Fruit fly (Drosophila melanogaster): ENCODE results near the gene CG32554.

The CG32554 gene

dm6 chrX:17806335-17806734 lies 46.1 kb downstream of the CG32554 start:
- TF ChIP-seq CG34367 (tag; optimal IDR thresholded peaks at IDR 0.05) (peak; percentile 40), EcR (GFP tag; optimal IDR thresholded peaks at IDR 0.05) (no peak), Ets98B (GFP tag; IDR thresholded peaks at IDR 0.05) (no peak), CG4496 (GFP tag; IDR thresholded peaks at IDR 0.05) (0 out of 3 replicates have a peak, but pooled peaks have one; percentile 16), D1 (tag; optimal IDR thresholded peaks at IDR 0.05) (no peak), CG10348 (GFP tag; IDR thresholded peaks at IDR 0.05) (no peak), rn (GFP tag; IDR thresholded peaks at IDR 0.05) (no peak), Snoo (tag; optimal IDR thresholded peaks at IDR 0.05) (no peak), CG8159 (tag; optimal IDR thresholded peaks at IDR 0.05) (peak; percentile 41), CG15710 (tag; optimal IDR thresholded peaks at IDR 0.05) (peak; percentile 48), Pif1B (GFP tag; optimal IDR thresholded peaks at IDR 0.05) (peak; percentile 34), CG9948 (tag; optimal IDR thresholded peaks at IDR 0.05) (peak; percentile 23), CG14655 (GFP tag; optimal IDR thresholded peaks at IDR 0.05) (no peak), CG13204 (GFP tag; optimal IDR thresholded peaks at IDR 0.05) (peak; percentile 60), CG32121 (GFP tag; IDR thresholded peaks at IDR 0.05) (no peak), Pif1A (GFP tag; optimal IDR thresholded peaks at IDR 0.05) (peak; percentile 39), CG8301 (tag; optimal IDR thresholded peaks at IDR 0.05) (no peak), CG12605 (GFP tag; IDR thresholded peaks at IDR 0.05) (peak; percentile 68), CG17806 (tag; optimal IDR thresholded peaks at IDR 0.05) (peak; percentile 30), gl (tag; optimal IDR thresholded peaks at IDR 0.05) (peak; percentile 41), fd96Ca (GFP tag; IDR thresholded peaks at IDR 0.05) (no peak)

DNA sequence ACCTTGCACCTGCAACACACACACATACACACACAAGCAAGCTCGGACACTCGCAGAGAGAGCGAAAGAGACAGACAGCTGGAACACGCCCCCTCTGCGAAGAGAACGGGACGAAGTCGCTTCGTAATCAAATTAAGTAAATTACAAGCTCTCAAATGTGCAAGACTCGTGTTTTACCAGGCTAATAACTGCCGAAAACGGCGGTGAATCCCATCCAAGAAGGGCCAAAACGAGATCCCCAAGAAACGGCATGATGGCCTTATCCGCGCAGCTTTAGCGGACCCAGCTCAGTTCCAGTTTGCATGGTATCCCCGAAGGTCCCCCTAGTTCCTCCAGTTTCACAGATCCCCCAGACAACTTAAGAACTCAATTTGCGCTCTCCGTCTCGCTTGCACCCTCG lies 48.4 kb downstream of the CG32554 start:
- no peak for TF ChIP-seq CG32121 (GFP tag; IDR thresholded peaks at IDR 0.05)
- TF ChIP-seq EcR (GFP tag; optimal IDR thresholded peaks at IDR 0.05): no peak
- no peak for TF ChIP-seq gl (tag; optimal IDR thresholded peaks at IDR 0.05)

DNA sequence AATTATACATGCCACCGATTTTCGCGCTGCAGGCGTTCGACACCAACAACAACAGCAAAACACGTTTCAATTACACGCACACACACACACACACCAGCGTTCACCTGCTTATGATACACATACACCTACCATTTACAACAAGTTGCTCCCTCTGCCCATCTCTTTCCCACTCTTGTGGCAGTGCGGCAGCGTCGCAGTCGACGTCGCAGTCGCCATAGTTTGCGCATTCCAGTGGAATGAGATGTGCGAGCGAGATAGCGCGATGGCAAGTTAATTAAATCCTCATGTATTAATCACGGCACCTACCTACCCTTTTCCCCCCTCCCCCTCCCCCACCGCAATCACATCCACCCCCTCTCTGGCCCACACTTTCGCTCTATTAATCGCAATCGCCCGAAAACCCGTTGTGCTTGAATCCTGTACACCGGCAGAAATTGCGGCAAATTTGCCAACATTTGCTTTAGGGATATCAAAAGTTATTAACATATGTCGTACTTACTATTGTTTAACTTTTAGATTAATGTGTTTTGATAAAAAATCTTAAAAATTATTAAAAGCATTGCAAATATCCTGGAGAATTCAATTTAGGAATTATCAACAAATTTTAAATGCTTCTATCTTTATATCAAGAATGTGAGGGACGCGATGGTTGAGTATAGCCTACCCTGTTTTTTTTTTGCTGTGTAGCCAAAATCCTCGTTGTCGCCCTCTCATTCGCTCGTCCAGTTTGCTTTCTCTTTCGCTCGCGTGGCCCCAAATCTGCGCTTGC lies 49.9 kb downstream of the CG32554 start:
- TF ChIP-seq D1 (tag; optimal IDR thresholded peaks at IDR 0.05) (peak; percentile 54), Ets98B (GFP tag; IDR thresholded peaks at IDR 0.05) (no peak), CG8159 (tag; optimal IDR thresholded peaks at IDR 0.05) (peak; percentile 85), CG14655 (GFP tag; optimal IDR thresholded peaks at IDR 0.05) (peak; percentile 78), CG17806 (tag; optimal IDR thresholded peaks at IDR 0.05) (peak; percentile 66), CG13204 (GFP tag; optimal IDR thresholded peaks at IDR 0.05) (no peak), CG8301 (tag; optimal IDR thresholded peaks at IDR 0.05) (peak; percentile 70), CG34367 (tag; optimal IDR thresholded peaks at IDR 0.05) (peak; percentile 64), CG32121 (GFP tag; IDR thresholded peaks at IDR 0.05) (no peak), CG15710 (tag; optimal IDR thresholded peaks at IDR 0.05) (peak; percentile 80), CG9948 (tag; optimal IDR thresholded peaks at IDR 0.05) (peak; percentile 79), fd96Ca (GFP tag; IDR thresholded peaks at IDR 0.05) (no peak), Snoo (tag; optimal IDR thresholded peaks at IDR 0.05) (peak; percentile 75), CG12605 (GFP tag; IDR thresholded peaks at IDR 0.05) (no peak), rn (GFP tag; IDR thresholded peaks at IDR 0.05) (0 out of 2 replicates have a peak, but pooled peaks have one; percentile 12), gl (tag; optimal IDR thresholded peaks at IDR 0.05) (no peak), Pif1A (GFP tag; optimal IDR thresholded peaks at IDR 0.05) (peak; percentile 67), EcR (GFP tag; optimal IDR thresholded peaks at IDR 0.05) (no peak), CG10348 (GFP tag; IDR thresholded peaks at IDR 0.05) (no peak), Pif1B (GFP tag; optimal IDR thresholded peaks at IDR 0.05) (peak; percentile 53), CG4496 (GFP tag; IDR thresholded peaks at IDR 0.05) (0 out of 3 replicates have a peak, but pooled peaks have one; percentile 13)

All from whole organism, pupa.